Fruit fly (Drosophila melanogaster) whole organism, embryonic: ENCODE results near the gene CG15439.

Experiments used
- CG10565 ChIP-seq: fragments of 200-800 bp; sonication (Bioruptor generic); optimal IDR thresholded peaks from 3 replicates; lab custom pipeline; 2016; ENCODE audit warnings: missing biosample characterization, mild to moderate bottlenecking, missing genetic modification characterization
- CG14860 ChIP-seq: fragments of 200-800 bp; sonication (Bioruptor generic); IDR thresholded peaks from 3 replicates; pipeline ENCODE4 v1.3.6; 2022; ENCODE audit warnings: missing biosample characterization, missing genetic modification characterization; ENCODE audit not compliant: partially characterized antibody
- CG15696 ChIP-seq: fragments of 200-800 bp; sonication (Bioruptor generic); optimal IDR thresholded peaks from 2 replicates; lab custom pipeline; 2019; ENCODE audit warnings: missing biosample characterization, mild to moderate bottlenecking, missing genetic modification characterization, moderate library complexity
- CG1647 ChIP-seq: fragments of 200-800 bp; sonication (Bioruptor generic); optimal IDR thresholded peaks from 3 replicates; lab custom pipeline; 2016; ENCODE audit warnings: missing biosample characterization, missing genetic modification characterization
- CG17802 ChIP-seq: fragments of 200-800 bp; sonication (Bioruptor generic); optimal IDR thresholded peaks from 2 replicates; lab custom pipeline; 2018; ENCODE audit warnings: missing biosample characterization, mild to moderate bottlenecking, missing genetic modification characterization, moderate library complexity
- CG2712 ChIP-seq: fragments of 200-800 bp; optimal IDR thresholded peaks from 3 replicates; lab custom pipeline; 2019; ENCODE audit warnings: missing biosample characterization, mild to moderate bottlenecking, missing genetic modification characterization, moderate library complexity
- CG2875 ChIP-seq: fragments of 200-800 bp; sonication (Bioruptor generic); optimal IDR thresholded peaks from 2 replicates; lab custom pipeline; 2017; ENCODE audit warnings: missing biosample characterization, mild to moderate bottlenecking, missing genetic modification characterization, missing genetic modification reagents
- CG31441 ChIP-seq: fragments of 200-800 bp; sonication (Bioruptor generic); IDR thresholded peaks from 2 replicates; pipeline ENCODE4 v1.3.6; 2022; ENCODE audit warnings: missing biosample characterization, missing genetic modification characterization
- CG33213 ChIP-seq: fragments of 200-800 bp; sonication (Bioruptor generic); optimal IDR thresholded peaks from 3 replicates; lab custom pipeline; 2016; ENCODE audit warnings: missing biosample characterization, missing genetic modification characterization
- CG3847 ChIP-seq: fragments of 200-800 bp; sonication (Bioruptor generic); IDR thresholded peaks from 2 replicates; pipeline ENCODE4 v1.3.6; 2022; ENCODE audit warnings: missing biosample characterization, missing genetic modification characterization
- CG4730 ChIP-seq: fragments of 200-800 bp; sonication (Bioruptor generic); IDR thresholded peaks from 2 replicates; pipeline ENCODE4 v1.3.6; 2022; ENCODE audit warnings: missing biosample characterization, missing genetic modification characterization
- CG4820 ChIP-seq: fragments of 200-800 bp; sonication (Bioruptor generic); optimal IDR thresholded peaks from 3 replicates; lab custom pipeline; 2016; ENCODE audit warnings: missing biosample characterization, missing genetic modification characterization
- CG5180 ChIP-seq: fragments of 200-800 bp; sonication (Bioruptor generic); optimal IDR thresholded peaks from 3 replicates; lab custom pipeline; 2017; ENCODE audit warnings: missing biosample characterization, missing genetic modification characterization, mild to moderate bottlenecking, moderate library complexity, missing genetic modification reagents
- CG7786 ChIP-seq: fragments of 200-800 bp; sonication (Bioruptor generic); optimal IDR thresholded peaks from 2 replicates; lab custom pipeline; 2016; ENCODE audit warnings: missing biosample characterization, missing genetic modification characterization
- CG7928 ChIP-seq: fragments of 200-800 bp; sonication (Bioruptor generic); optimal IDR thresholded peaks from 2 replicates; lab custom pipeline; 2017; ENCODE audit warnings: missing biosample characterization, mild to moderate bottlenecking, missing genetic modification characterization
- CG7987 ChIP-seq: fragments of 200-800 bp; sonication (Bioruptor generic); optimal IDR thresholded peaks from 2 replicates; lab custom pipeline; 2018; ENCODE audit warnings: missing biosample characterization, mild to moderate bottlenecking, missing genetic modification characterization, moderate library complexity
- CG9797 ChIP-seq: fragments of 200-800 bp; sonication (Bioruptor generic); optimal IDR thresholded peaks from 3 replicates; lab custom pipeline; 2018; ENCODE audit warnings: missing biosample characterization, mild to moderate bottlenecking, missing genetic modification characterization
- CG9876 ChIP-seq: fragments of 200-800 bp; sonication (Bioruptor generic); optimal IDR thresholded peaks from 2 replicates; lab custom pipeline; 2016; ENCODE audit warnings: missing biosample characterization, missing genetic modification characterization
- CG9932 ChIP-seq: fragments of 200-800 bp; sonication (Bioruptor generic); IDR thresholded peaks from 2 replicates; pipeline ENCODE4 v1.3.6; 2022; ENCODE audit warnings: missing biosample characterization, missing genetic modification characterization
- Camta ChIP-seq: fragments of 200-800 bp; sonication (Bioruptor generic); optimal IDR thresholded peaks from 2 replicates; lab custom pipeline; 2016; ENCODE audit warnings: missing biosample characterization, missing genetic modification characterization
- Dad ChIP-seq: fragments of 200-800 bp; sonication (Bioruptor generic); optimal IDR thresholded peaks from 3 replicates; lab custom pipeline; 2016; ENCODE audit warnings: missing biosample characterization, missing genetic modification characterization
- Dip2 ChIP-seq: fragments of 200-800 bp; sonication (Bioruptor generic); IDR thresholded peaks from 2 replicates; pipeline ENCODE4 v1.3.6; 2022; ENCODE audit warnings: missing biosample characterization, missing genetic modification characterization
- Dip3 ChIP-seq: fragments of 200-800 bp; sonication (Bioruptor generic); optimal IDR thresholded peaks from 3 replicates; lab custom pipeline; 2016; ENCODE audit warnings: missing biosample characterization, missing genetic modification characterization
- GATAe ChIP-seq: fragments of 200-800 bp; sonication (Bioruptor generic); conservative IDR thresholded peaks from 2 replicates; pipeline ENCODE4 v1.3.6; 2022; ENCODE audit warnings: missing biosample characterization, missing genetic modification characterization
- Hmx ChIP-seq: fragments of 200-800 bp; sonication (Bioruptor generic); optimal IDR thresholded peaks from 2 replicates; lab custom pipeline; 2016; ENCODE audit warnings: missing biosample characterization, missing genetic modification characterization
- Hr39 ChIP-seq: fragments of >200 bp; optimal IDR thresholded peaks from 2 replicates; lab custom pipeline; 2017
- Lhr ChIP-seq: fragments of 200-800 bp; sonication (Bioruptor generic); optimal IDR thresholded peaks from 3 replicates; lab custom pipeline; 2017; ENCODE audit warnings: mild to moderate bottlenecking, missing biosample characterization, missing genetic modification reagents, missing genetic modification characterization
- MTF-1 ChIP-seq: fragments of 200-800 bp; sonication (Bioruptor generic); optimal IDR thresholded peaks from 2 replicates; lab custom pipeline; 2018; ENCODE audit warnings: missing biosample characterization, mild to moderate bottlenecking, missing genetic modification characterization, borderline replicate concordance
- Neu2 ChIP-seq: fragments of 200-800 bp; sonication (Bioruptor generic); optimal IDR thresholded peaks from 3 replicates; lab custom pipeline; 2016; ENCODE audit warnings: missing biosample characterization, missing genetic modification characterization, borderline replicate concordance
- Nf-YC ChIP-seq: fragments of 200-800 bp; optimal IDR thresholded peaks from 3 replicates; lab custom pipeline; 2019; ENCODE audit warnings: missing biosample characterization, mild to moderate bottlenecking, missing genetic modification characterization, moderate library complexity
- Sox100B ChIP-seq: fragments of 200-800 bp; sonication (Bioruptor generic); optimal IDR thresholded peaks from 3 replicates; lab custom pipeline; 2018; ENCODE audit warnings: missing biosample characterization, mild to moderate bottlenecking, missing genetic modification characterization
- Sry-δ ChIP-seq: fragments of 200-800 bp; sonication (Bioruptor generic); optimal IDR thresholded peaks from 2 replicates; lab custom pipeline; 2016; ENCODE audit warnings: missing biosample characterization, missing genetic modification characterization
- Xbp1 ChIP-seq: fragments of 200-800 bp; sonication (Bioruptor generic); optimal IDR thresholded peaks from 3 replicates; lab custom pipeline; 2016; ENCODE audit warnings: missing biosample characterization, mild to moderate bottlenecking, missing genetic modification characterization
- ab ChIP-seq: fragments of 200-800 bp; sonication (Bioruptor generic); optimal IDR thresholded peaks from 2 replicates; lab custom pipeline; 2016; ENCODE audit warnings: missing biosample characterization, missing genetic modification characterization
- ase ChIP-seq: fragments of 200-800 bp; sonication (Bioruptor generic); IDR thresholded peaks from 3 replicates; pipeline ENCODE4 v1.3.6; 2022; ENCODE audit warnings: missing biosample characterization, missing genetic modification characterization
- danr ChIP-seq: fragments of 200-800 bp; sonication (Bioruptor generic); IDR thresholded peaks from 2 replicates; pipeline ENCODE4 v1.3.6; 2022; ENCODE audit warnings: missing biosample characterization, missing genetic modification characterization
- ftz-f1 ChIP-seq: fragments of 200-800 bp; sonication (Bioruptor generic); optimal IDR thresholded peaks from 2 replicates; lab custom pipeline; 2016; ENCODE audit warnings: missing biosample characterization, missing genetic modification characterization
- gsb-n ChIP-seq: fragments of 200-800 bp; sonication (Bioruptor generic); optimal IDR thresholded peaks from 3 replicates; lab custom pipeline; 2018; ENCODE audit warnings: missing biosample characterization, mild to moderate bottlenecking, missing genetic modification characterization
- h ChIP-seq: fragments of >200 bp; optimal IDR thresholded peaks from 2 replicates; lab custom pipeline; 2017
- inv ChIP-seq: fragments of 200-800 bp; sonication (Bioruptor generic); IDR thresholded peaks from 2 replicates; pipeline ENCODE4 v1.3.6; 2022; ENCODE audit warnings: missing biosample characterization, missing genetic modification characterization; ENCODE audit not compliant: partially characterized antibody
- jumu ChIP-seq: fragments of 200-800 bp; sonication (Bioruptor generic); optimal IDR thresholded peaks from 3 replicates; lab custom pipeline; 2016; ENCODE audit warnings: missing biosample characterization, missing genetic modification characterization
- lilli ChIP-seq: fragments of 200-800 bp; sonication (Bioruptor generic); optimal IDR thresholded peaks from 3 replicates; lab custom pipeline; 2016; ENCODE audit warnings: missing biosample characterization, missing genetic modification characterization
- maf-S ChIP-seq: fragments of 200-800 bp; sonication (Bioruptor generic); optimal IDR thresholded peaks from 2 replicates; lab custom pipeline; 2016; ENCODE audit warnings: missing biosample characterization, missing genetic modification characterization
- nerfin-1 ChIP-seq: fragments of 200-800 bp; sonication (Bioruptor generic); optimal IDR thresholded peaks from 3 replicates; lab custom pipeline; 2019; ENCODE audit warnings: missing biosample characterization, mild to moderate bottlenecking, missing genetic modification characterization, moderate library complexity
- oc ChIP-seq: fragments of 200-800 bp; sonication (Bioruptor generic); optimal IDR thresholded peaks from 2 replicates; lab custom pipeline; 2018; ENCODE audit warnings: missing biosample characterization, mild to moderate bottlenecking, missing genetic modification characterization, moderate library complexity
- pros ChIP-seq: fragments of 200-800 bp; sonication (Bioruptor generic); optimal IDR thresholded peaks from 3 replicates; lab custom pipeline; 2019; ENCODE audit warnings: missing biosample characterization, mild to moderate bottlenecking, missing genetic modification characterization, moderate library complexity
- repo ChIP-seq: fragments of 200-800 bp; sonication (Bioruptor generic); optimal IDR thresholded peaks from 2 replicates; lab custom pipeline; 2016; ENCODE audit warnings: missing biosample characterization, missing genetic modification characterization
- tna ChIP-seq: fragments of 200-800 bp; sonication (Bioruptor generic); IDR thresholded peaks from 2 replicates; pipeline ENCODE4 v1.3.6; 2022; ENCODE audit warnings: missing biosample characterization, missing genetic modification characterization; ENCODE audit not compliant: partially characterized antibody
- trem ChIP-seq: fragments of 200-800 bp; optimal IDR thresholded peaks from 3 replicates; lab custom pipeline; 2019; ENCODE audit warnings: missing biosample characterization, mild to moderate bottlenecking, missing genetic modification characterization, moderate library complexity

Gene CG15439

dm6 chr2L:4458119-4459056, 5.5 kb upstream of the CG15439 start, which contains the start of gene RpL27A (continued):
- TF ChIP-seq jumu (GFP tag; lab: Kevin White, UChicago) (peak; percentile 31), GATAe (peak; percentile 71), Dip3 (GFP tag; lab: Kevin White, UChicago) (peak; percentile 57), CG15696 (peak; percentile 23), CG9932 (GFP tag; lab: Robert Waterston, UW) (peak; percentile 76), MTF-1 (GFP tag; lab: Kevin White, UChicago) (peak; percentile 92), tna (peak; percentile 44; the same call in 1 of the 2 replicates), Dad (GFP tag; lab: Kevin White, UChicago) (peak; percentile 45), Dip2 (GFP tag; lab: Robert Waterston, UW) (no peak), CG4730 (GFP tag; lab: Robert Waterston, UW) (peak; percentile 63), CG17802 (tag; lab: Kevin White, UChicago) (peak; percentile 82), CG10565 (no peak), ab (GFP tag; lab: Kevin White, UChicago) (no peak), CG7786 (GFP tag; lab: Kevin White, UChicago) (peak; percentile 40), pros (peak; percentile 16), Hr39 (lab: Kevin White, UChicago) (no peak), CG9876 (GFP tag; lab: Kevin White, UChicago) (peak; percentile 77), nerfin-1 (tag; lab: Kevin White, UChicago) (peak; percentile 63), CG9797 (GFP tag; lab: Kevin White, UChicago) (peak; percentile 83), Sox100B (peak; percentile 68), Hmx (GFP tag; lab: Kevin White, UChicago) (peak; percentile 40), oc (tag; lab: Kevin White, UChicago) (peak; percentile 60), Neu2 (GFP tag; lab: Kevin White, UChicago) (no peak), Sry-δ (GFP tag; lab: Kevin White, UChicago) (peak; percentile 59), CG4820 (GFP tag; lab: Kevin White, UChicago) (peak; percentile 28), gsb-n (peak; percentile 80), CG33213 (GFP tag; lab: Kevin White, UChicago) (peak; percentile 85), CG1647 (GFP tag; lab: Kevin White, UChicago) (peak; percentile 60), CG31441 (GFP tag; lab: Robert Waterston, UW) (peak; percentile 83), inv (peak; percentile 47; the same call in 1 of the 2 replicates), CG7928 (GFP tag; lab: Kevin White, UChicago) (peak; percentile 39), CG5180 (GFP tag; lab: Kevin White, UChicago) (peak; percentile 55), CG7987 (GFP tag; lab: Kevin White, UChicago) (peak; percentile 96), maf-S (GFP tag; lab: Kevin White, UChicago) (peak; percentile 53), CG3847 (GFP tag; lab: Robert Waterston, UW) (peak; percentile 68), Nf-YC (peak; percentile 58), repo (GFP tag; lab: Kevin White, UChicago) (peak; percentile 61), lilli (GFP tag; lab: Kevin White, UChicago) (peak; percentile 60), ase (GFP tag; lab: Robert Waterston, UW) (peak; percentile 37; the same call in 1 of the 3 replicates), CG2712 (tag; lab: Kevin White, UChicago) (peak; percentile 71), CG14860 (GFP tag; lab: Robert Waterston, UW) (no peak), trem (tag; lab: Kevin White, UChicago) (peak; percentile 44), CG2875 (GFP tag; lab: Kevin White, UChicago) (peak; percentile 84), Camta (peak; percentile 66), Xbp1 (GFP tag; lab: Kevin White, UChicago) (peak; percentile 79), ftz-f1 (GFP tag; lab: Kevin White, UChicago) (peak; percentile 6), danr (GFP tag; lab: Robert Waterston, UW) (no peak), h (no peak), Lhr (GFP tag; lab: Kevin White, UChicago) (peak; percentile 70)
